Fruit fly (Drosophila melanogaster): ENCODE results near the gene Pex12.

Pex12 gene

dm6 chr2L:819315-820032 lies 3.7 kb downstream of the Pex12 start, which contains the start of the genes PGAP2 and Clp (continued):
- TF ChIP-seq knrl (GFP tag; IDR thresholded peaks at IDR 0.05; ENCODE audit: partially characterized antibody): peak; percentile 52; the same call in 2 of the 3 replicates
- TF ChIP-seq hkb (optimal IDR thresholded peaks at IDR 0.05): no peak
- TF ChIP-seq hkb (GFP tag; IDR thresholded peaks at IDR 0.05): peak; percentile 58; the same call in 1 of the 2 replicates
- no peak for TF ChIP-seq crc (GFP tag; optimal IDR thresholded peaks at IDR 0.05)
- peak; percentile 77; the same call in 1 of the 2 replicates for TF ChIP-seq CG9215 (GFP tag; IDR thresholded peaks at IDR 0.05)
- TF ChIP-seq Dbx (GFP tag; IDR thresholded peaks at IDR 0.05): peak; percentile 72; the same call in 2 of the 3 replicates
- peak; percentile 43; the same call in 1 of the 3 replicates for TF ChIP-seq C15 (GFP tag; IDR thresholded peaks at IDR 0.05)
- TF ChIP-seq Doc3 (GFP tag; IDR thresholded peaks at IDR 0.05; ENCODE audit: partially characterized antibody): 0 out of 3 replicates have a peak, but pooled peaks have one; percentile 40
- no peak for TF ChIP-seq Asciz (GFP tag; optimal IDR thresholded peaks at IDR 0.05)
- TF ChIP-seq Hmx (GFP tag; optimal IDR thresholded peaks at IDR 0.05): no peak
- no peak for TF ChIP-seq wdn (GFP tag; IDR thresholded peaks at IDR 0.05)
- TF ChIP-seq dati (GFP tag; IDR thresholded peaks at IDR 0.05): no peak
- TF ChIP-seq Dip3 (GFP tag; optimal IDR thresholded peaks at IDR 0.05): no peak
- TF ChIP-seq Stat92E (GFP tag; optimal IDR thresholded peaks at IDR 0.05): no peak
- TF ChIP-seq NfI (GFP tag; optimal IDR thresholded peaks at IDR 0.05): peak; percentile 61
- TF ChIP-seq sc (optimal IDR thresholded peaks at IDR 0.05): no peak
- peak; percentile 45 for TF ChIP-seq sc (GFP tag; optimal IDR thresholded peaks at IDR 0.05)
- peak; percentile 70 for TF ChIP-seq CG17328 (GFP tag; IDR thresholded peaks at IDR 0.05)
- peak; percentile 67 for TF ChIP-seq CG12942 (GFP tag; optimal IDR thresholded peaks at IDR 0.05)
- peak; percentile 64 for TF ChIP-seq CG17385 (GFP tag; optimal IDR thresholded peaks at IDR 0.05)
- no peak for TF ChIP-seq Hand (GFP tag; optimal IDR thresholded peaks at IDR 0.05)
- peak; percentile 82 for TF ChIP-seq CG13775 (GFP tag; optimal IDR thresholded peaks at IDR 0.05)
- TF ChIP-seq CG10366 (GFP tag; IDR thresholded peaks at IDR 0.05): peak; percentile 71
- TF ChIP-seq pum (GFP tag; optimal IDR thresholded peaks at IDR 0.05): peak; percentile 63
- TF ChIP-seq dpn (GFP tag; optimal IDR thresholded peaks at IDR 0.05): peak; percentile 50 to 77
- TF ChIP-seq CG5245 (GFP tag; optimal IDR thresholded peaks at IDR 0.05): peak; percentile 42
- TF ChIP-seq CG2875 (GFP tag; optimal IDR thresholded peaks at IDR 0.05): no peak
- TF ChIP-seq Dfd (GFP tag; optimal IDR thresholded peaks at IDR 0.05): no peak
- no peak for TF ChIP-seq gt (GFP tag; IDR thresholded peaks at IDR 0.05)
- no peak for TF ChIP-seq Sox100B (GFP tag; optimal IDR thresholded peaks at IDR 0.05)
- TF ChIP-seq en (GFP tag; optimal IDR thresholded peaks at IDR 0.05): no peak
- TF ChIP-seq exex (tag; optimal IDR thresholded peaks at IDR 0.05): peak; percentile 53
- TF ChIP-seq CG8359 (GFP tag; optimal IDR thresholded peaks at IDR 0.05; ENCODE audit: borderline replicate concordance): no peak
- no peak for TF ChIP-seq zen2 (GFP tag; IDR thresholded peaks at IDR 0.05; ENCODE audit: partially characterized antibody)
- peak; percentile 83 for TF ChIP-seq Ssrp (tag; optimal IDR thresholded peaks at IDR 0.05)
- TF ChIP-seq crp (GFP tag; optimal IDR thresholded peaks at IDR 0.05): peak in 1 of 2 experiments; percentile 51
- peak; percentile 77 for TF ChIP-seq BEAF-32 (GFP tag; optimal IDR thresholded peaks at IDR 0.05)
- peak; percentile 38 for TF ChIP-seq cwo (GFP tag; optimal IDR thresholded peaks at IDR 0.05)
- TF ChIP-seq CG10959 (GFP tag; IDR thresholded peaks at IDR 0.05): peak; percentile 40; the same call in 1 of the 2 replicates
- peak; percentile 53; the same call in 2 of the 3 replicates for TF ChIP-seq CG14050 (GFP tag; IDR thresholded peaks at IDR 0.05)
- peak; percentile 64 for TF ChIP-seq Hmr (GFP tag; optimal IDR thresholded peaks at IDR 0.05)
- TF ChIP-seq CG15011 (GFP tag; optimal IDR thresholded peaks at IDR 0.05): peak; percentile 47
- TF ChIP-seq mirr (GFP tag; optimal IDR thresholded peaks at IDR 0.05): peak; percentile 22
